Fruit fly (Drosophila melanogaster): ENCODE data around the gene Phb1.

Gene Phb1

DNA sequence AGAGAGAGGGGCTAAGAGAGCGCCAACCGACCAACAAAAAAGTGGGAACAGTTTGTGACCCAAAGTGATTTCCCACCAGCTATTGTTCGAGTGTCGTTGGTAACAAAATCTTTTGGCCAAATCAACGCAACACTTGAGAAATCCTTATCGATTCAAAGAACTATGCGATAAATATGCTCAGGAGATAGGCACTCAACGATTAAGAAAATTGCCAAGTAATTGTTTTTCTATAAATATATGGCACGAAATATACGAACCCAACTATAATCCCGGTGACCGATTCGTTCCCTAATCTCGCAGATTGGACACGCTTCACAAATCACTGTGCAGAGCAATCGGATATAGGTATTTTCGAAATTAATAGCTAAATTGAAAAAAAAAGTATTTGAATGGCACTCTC is 12.5 kb downstream of the Phb1 start:
- no peak for TF ChIP-seq CTCF (optimal IDR thresholded peaks at IDR 0.05)
- TF ChIP-seq CG8478 (optimal IDR thresholded peaks at IDR 0.05), result no peak

DNA sequence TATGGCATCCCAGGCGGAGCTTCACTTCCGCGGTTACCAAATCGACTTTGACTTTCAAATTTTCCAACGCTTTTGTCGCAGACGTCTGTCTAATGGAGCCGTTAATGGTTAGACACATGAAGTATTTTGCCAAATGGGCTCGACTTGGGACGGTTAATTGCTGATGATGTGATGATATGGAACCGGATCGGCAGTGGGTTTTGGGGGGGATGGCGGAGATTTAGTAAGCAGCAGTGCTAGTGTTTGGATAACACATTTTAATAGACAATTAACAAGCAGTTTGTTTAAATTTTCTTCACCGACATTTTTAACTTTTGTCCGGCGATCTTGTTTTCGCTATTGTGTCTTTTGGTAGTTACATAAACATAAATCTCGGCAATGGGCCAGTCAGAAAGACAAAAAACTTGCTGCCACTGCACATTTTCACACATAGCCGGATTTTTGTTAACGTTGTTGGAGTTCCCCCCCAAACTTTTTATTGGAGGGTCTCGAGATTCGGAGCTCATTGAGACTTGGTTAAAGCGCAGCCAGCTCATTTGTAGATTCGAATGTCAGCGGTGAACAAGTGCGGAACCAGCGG is 14.0 kb downstream of the Phb1 start, which contains the start of gene amd:
Gene amd (plus strand): TSS at position 530 of the 580 bp plus-strand sequence.
- no peak for TF ChIP-seq CTCF (optimal IDR thresholded peaks at IDR 0.05)
- no peak for TF ChIP-seq CG8478 (optimal IDR thresholded peaks at IDR 0.05)

DNA sequence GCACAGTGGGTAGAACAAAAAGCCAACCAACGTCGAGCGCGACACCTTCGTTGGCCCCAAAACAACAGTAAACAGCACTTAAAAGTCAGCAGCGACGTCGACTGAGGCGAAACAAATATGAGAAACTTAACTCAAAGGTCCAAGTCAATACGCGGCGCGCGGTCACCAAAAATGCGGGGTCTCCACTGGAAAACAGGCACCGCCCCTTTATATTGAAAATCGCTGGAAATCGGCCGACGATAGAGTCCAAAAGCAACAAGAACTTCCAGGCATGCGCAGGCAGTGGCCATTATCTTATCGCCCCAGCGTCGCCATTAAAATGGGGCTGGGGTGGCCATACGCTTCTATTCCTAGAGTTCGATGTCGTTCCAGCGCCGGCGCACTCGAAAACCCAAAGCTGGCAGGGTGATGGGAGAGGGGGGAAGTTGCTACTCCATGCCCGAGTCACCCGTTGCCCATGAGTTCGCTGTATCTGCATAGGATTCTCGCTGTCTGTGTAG is 15.2 kb downstream of the Phb1 start, which contains the start of gene Lim3:
Gene Lim3 (minus strand): TSS at position 51 of the 500 bp plus-strand sequence.
- TF ChIP-seq CTCF (optimal IDR thresholded peaks at IDR 0.05) (no peak), CG8478 (optimal IDR thresholded peaks at IDR 0.05) (no peak)

DNA sequence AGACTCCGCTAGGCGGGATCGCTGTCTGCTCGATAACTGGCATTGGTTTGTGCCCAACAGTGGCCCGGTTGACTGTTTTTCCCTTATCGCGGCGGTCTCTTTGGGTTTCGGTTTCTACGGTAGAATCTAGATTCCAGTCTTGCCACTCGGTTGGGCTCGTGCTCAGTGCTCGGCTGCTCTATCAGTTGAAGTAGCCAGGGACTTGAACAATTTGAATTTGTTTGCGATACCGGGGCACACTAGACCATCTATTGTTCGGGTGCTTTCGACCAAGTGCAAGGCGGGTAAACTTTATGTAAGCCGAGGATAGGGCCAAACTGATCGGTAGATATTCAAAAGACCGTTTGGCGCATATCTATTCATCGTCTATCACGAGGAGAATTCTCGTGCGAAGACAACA is 17.4 kb downstream of the Phb1 start:
- TF ChIP-seq CG8478 (optimal IDR thresholded peaks at IDR 0.05) (no peak), CTCF (optimal IDR thresholded peaks at IDR 0.05) (no peak)

DNA sequence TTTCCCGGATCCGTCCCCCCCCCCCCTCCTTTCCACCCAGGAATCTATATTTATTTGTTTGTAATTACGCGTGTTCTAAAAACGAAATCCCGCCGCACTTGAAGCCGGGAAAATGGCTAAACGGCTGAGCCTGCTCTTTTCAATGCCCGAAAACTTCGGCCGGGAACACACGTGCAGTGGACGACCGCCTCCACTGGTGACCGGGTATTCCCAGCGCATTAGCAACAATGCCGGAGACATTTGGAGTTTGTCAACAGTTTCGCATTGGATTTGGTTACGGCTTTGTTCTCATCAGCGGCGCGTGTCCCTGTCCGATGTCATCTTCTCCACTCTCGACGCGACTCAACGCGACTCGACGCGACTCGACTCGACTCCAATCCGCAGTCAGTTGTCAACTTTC is 19.3 kb downstream of the Phb1 start:
- TF ChIP-seq CTCF (optimal IDR thresholded peaks at IDR 0.05) (no peak), CG8478 (optimal IDR thresholded peaks at IDR 0.05) (no peak)

DNA sequence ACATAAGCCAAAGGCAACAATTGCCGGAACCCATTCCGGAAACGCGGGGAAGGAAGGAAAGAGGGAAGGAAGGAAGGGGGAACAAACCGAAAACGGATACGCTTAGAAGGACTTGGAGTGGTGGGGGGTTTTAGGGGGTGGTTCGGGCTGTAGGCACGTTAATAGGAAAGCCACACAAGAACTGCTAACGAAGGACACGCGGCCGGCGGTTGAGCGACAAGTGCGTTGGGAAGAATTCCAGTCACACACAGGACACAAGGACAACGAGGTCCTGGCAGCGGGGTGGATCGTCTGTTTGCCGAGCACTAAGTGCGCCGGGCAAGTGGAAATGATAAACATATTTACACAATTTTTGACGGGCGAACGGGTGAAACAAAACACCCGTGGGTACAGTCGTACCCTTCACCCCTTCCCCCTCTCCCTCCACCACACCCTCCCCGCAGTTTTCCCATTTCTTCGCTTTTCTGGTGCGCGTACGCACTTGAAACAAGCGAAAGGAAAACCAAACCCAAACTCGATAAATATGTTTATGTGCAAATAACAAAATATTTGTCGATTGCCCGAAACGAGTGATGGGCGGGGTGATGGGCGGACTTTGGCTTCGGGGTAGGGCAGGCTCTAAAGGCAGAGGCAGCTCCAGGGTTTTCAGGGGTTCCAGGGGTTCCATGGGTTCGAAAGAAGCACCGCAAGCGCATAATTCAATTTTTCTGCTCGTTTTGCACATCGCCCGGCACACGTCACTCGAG is 20.3 kb downstream of the Phb1 start:
- TF ChIP-seq CG8478 (optimal IDR thresholded peaks at IDR 0.05) (no peak), CTCF (optimal IDR thresholded peaks at IDR 0.05) (no peak)

DNA sequence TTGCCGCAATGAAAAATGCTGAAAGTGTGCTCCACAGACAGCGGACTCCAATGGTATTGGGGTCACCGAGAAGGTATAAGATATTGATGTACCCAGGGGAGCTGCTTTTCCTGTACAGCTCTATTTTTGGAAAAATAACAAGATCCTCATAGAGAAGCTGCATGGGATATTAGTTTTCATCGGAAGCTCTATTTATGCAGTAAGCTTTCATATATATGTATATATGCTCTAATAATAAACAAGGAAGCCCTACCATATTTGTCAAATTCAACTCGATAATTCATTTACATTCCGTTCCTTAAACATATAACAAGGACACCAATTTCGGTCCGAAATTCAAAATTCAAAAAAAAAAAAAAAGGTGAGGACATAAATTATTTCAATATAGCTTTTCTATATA is 21.9 kb downstream of the Phb1 start, which contains the start of the genes CG17344 and CG43731:
Gene CG17344 (plus strand): TSS at position 301 of the 400 bp plus-strand sequence.
Gene CG43731 (plus strand): TSS at position 301 of the 400 bp plus-strand sequence.
- TF ChIP-seq CTCF (optimal IDR thresholded peaks at IDR 0.05), result no peak
- TF ChIP-seq CG8478 (optimal IDR thresholded peaks at IDR 0.05), result no peak

DNA sequence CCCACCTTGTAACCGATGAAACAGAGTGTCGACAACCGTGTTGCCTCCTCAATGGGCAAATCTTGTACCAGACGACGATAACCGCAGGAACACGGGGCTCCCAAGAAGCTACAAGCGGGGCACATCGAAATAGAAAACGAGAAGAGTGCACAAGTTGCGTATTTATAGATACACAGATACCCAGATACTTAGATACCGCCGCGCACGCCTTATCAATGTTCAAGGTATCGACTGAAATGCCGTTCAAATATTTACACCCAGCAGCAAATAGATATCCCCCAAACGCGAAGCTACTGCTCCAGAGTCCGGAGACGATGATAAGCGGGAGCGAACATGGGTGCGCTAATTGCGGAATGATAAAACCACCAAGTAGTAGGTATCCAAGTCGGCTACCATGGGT is 25.0 kb downstream of the Phb1 start:
- no peak for TF ChIP-seq CTCF (optimal IDR thresholded peaks at IDR 0.05)
- no peak for TF ChIP-seq CG8478 (optimal IDR thresholded peaks at IDR 0.05)

DNA sequence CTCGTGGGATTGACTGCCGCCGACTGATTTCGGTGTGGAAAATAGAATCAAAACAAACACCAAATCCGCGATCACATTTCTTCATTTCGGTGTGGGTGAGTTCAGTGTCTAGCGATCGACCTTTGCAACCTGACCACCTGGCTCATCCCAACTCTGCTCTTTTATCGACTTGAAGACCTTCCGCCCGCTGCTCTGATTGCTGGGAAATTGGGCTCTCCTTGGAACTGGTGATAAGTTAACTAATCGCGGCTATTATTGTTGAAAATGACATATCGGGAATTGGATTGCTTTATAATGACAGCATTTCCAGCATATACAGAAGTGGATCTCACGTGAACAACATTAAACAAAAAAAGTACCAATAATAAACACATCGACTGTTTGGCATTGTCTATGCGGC is 26.3 kb downstream of the Phb1 start:
- TF ChIP-seq CG8478 (optimal IDR thresholded peaks at IDR 0.05), result no peak
- TF ChIP-seq CTCF (optimal IDR thresholded peaks at IDR 0.05), result no peak

DNA sequence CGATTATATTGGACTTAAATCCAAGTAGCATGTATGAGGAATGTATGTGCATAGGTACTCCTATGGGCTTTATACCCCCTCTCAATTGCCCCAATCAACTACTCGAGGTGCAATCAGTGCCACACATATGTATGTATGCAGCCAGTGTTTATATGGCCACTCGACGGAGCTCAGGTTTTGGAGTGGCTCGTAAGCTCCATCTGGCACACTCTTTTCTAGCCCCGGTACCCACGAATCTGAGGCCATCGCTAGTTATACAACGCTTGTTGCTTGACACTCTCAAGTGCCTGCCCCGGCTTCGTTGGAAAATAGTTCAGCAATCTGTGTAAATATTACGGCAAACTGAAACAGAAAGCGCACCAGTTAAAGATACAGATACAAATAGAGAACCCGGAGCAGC is 27.3 kb downstream of the Phb1 start:
- no peak for TF ChIP-seq CTCF (optimal IDR thresholded peaks at IDR 0.05)
- TF ChIP-seq CG8478 (optimal IDR thresholded peaks at IDR 0.05), result no peak

DNA sequence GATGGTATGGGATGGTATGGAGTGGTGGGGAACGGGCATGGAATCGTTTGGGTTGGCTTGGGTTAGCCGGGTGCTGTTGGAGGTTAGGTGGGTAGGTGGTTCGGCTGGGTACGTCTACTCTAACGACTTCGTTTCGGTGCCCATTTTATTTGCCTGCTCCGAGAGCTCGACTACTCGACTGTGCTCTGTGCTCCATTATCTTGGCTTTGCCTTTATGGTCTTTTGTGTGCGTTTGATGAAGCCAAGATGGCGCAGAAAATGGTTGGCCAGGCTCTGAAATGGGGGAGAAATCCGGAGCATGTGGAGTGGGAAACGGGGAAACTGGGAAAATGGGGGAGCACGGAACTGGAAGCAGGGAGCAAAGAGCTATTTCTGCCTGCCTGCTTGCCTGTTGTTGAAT is 29.8 kb downstream of the Phb1 start:
- TF ChIP-seq CTCF (optimal IDR thresholded peaks at IDR 0.05) (no peak), CG8478 (optimal IDR thresholded peaks at IDR 0.05) (no peak)

DNA sequence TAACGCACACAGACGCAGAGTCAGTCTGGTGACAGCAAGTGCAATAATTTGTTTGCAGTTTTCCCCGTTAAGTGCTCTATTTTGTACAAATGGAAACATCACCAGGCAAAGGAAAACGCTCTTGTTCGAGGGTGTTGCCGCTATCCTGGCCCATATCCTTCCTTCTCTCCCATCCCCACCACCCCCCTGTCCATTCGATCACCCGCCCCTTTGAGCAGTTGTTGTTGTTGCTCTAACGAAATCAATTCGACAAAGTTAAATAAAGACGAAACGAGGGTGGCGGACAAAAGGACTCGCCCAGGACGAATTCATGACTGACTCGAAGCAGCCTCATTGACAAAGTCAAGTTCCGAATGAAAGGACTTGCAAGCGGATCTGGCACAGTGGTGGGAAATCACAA is 34.3 kb downstream of the Phb1 start:
- TF ChIP-seq CG8478 (optimal IDR thresholded peaks at IDR 0.05) (no peak), CTCF (optimal IDR thresholded peaks at IDR 0.05) (no peak)

DNA sequence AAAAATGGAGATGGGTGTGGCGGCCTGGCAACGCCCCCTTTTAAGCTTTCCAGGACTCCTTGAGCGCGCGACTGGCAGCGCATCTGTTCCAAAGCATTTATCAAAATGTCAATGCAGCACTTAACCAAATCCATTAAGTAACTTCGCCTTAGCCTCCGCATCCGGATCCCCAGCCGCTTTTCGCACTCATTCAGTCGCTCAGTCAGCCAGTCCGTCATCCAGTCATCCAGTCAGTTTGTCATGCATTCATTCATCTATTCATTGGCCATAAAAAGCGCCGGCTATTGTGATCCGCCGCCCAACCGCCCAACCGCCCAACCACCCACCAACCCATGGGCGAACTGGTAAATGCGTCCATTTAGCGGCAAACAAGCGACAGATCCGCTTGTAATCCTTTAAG is 34.8 kb downstream of the Phb1 start:
- TF ChIP-seq CG8478 (optimal IDR thresholded peaks at IDR 0.05), result no peak
- no peak for TF ChIP-seq CTCF (optimal IDR thresholded peaks at IDR 0.05)

DNA sequence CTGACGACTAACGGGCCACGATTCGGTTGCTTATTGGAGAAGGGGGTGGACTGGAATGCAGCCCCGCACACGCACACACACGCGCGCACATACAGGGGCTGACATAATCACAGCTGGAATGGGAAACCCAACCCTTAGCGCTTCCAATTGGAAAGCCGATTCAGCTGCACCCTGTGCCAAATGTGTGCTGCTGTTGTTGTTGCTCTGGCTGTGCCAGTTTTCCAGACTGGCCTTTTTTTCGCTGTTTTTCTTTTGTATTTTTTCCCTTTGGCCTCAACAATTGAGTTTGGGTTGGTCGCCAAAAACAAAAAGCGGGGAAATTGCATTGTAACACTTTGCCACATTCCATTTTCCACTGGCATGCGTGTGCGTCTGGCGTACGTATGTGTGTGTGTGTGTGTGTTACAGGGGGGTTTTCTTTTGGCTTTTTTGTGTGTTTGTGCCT is 40.3 kb downstream of the Phb1 start:
- TF ChIP-seq CG8478 (optimal IDR thresholded peaks at IDR 0.05) (no peak), CTCF (optimal IDR thresholded peaks at IDR 0.05) (no peak)

DNA sequence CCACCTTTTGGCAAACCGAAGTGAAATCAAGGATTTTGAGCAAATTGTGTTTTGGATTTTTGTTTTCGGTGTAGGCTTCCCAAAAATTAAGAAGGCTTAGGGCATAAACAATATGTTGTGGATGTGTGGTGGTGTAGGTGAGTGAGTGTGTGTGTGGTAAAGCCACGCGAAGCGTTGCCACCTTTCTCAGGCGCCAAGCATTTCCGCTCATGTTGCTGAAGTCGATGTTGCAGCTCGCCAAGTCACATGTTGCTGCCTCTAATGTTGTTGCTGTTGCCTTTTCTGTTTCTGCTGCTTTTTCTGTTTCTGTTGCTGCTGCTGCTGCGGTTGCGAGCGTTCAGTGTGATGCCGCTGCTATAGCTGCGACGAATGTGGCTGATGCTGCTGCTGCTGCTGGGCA is 43.9 kb downstream of the Phb1 start:
- no peak for TF ChIP-seq CG8478 (optimal IDR thresholded peaks at IDR 0.05)
- TF ChIP-seq CTCF (optimal IDR thresholded peaks at IDR 0.05), result no peak

DNA sequence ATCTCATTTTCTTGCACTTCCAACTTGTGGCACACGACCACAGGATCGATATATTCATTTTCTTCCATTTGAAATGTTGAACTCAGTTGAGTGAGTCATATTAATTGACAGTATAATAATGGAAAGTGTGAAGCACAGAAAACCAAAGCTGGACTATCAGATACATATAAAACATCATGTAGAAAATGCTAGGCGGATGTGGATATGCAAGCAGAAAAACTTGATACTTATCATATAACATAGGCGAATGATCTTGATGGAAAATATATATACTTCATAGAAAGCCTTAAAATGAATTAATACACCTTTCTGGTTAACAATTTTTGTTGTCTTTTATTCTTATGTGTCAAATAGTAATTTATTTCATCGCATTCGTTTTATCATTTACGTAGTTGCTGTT is 44.7 kb downstream of the Phb1 start, which contains the start of gene CG10700:
Gene CG10700 (minus strand): TSS at position 101 of the 400 bp plus-strand sequence.
- TF ChIP-seq CG8478 (optimal IDR thresholded peaks at IDR 0.05) (no peak), CTCF (optimal IDR thresholded peaks at IDR 0.05) (no peak)
